Fruit fly (Drosophila melanogaster) whole organism, pupa: ENCODE measurements around the gene Chd64.

Experiments used
- CG14655 ChIP-seq: fragments of 200-800 bp; sonication (Bioruptor generic); optimal IDR thresholded peaks from 3 replicates; lab custom pipeline; 2017; ENCODE audit warnings: mild to moderate bottlenecking, missing biosample characterization, missing genetic modification reagents, missing genetic modification characterization
- CG17806 ChIP-seq: fragments of 200-800 bp; sonication (Bioruptor generic); optimal IDR thresholded peaks from 2 replicates; lab custom pipeline; 2018; ENCODE audit warnings: missing biosample characterization, mild to moderate bottlenecking, missing genetic modification characterization, moderate library complexity
- CG4496 ChIP-seq: fragments of 200-800 bp; sonication (Bioruptor generic); IDR thresholded peaks from 3 replicates; pipeline ENCODE4 v1.3.6; 2022; ENCODE audit warnings: missing biosample characterization, missing genetic modification characterization
- CG8159 ChIP-seq: fragments of 200-800 bp; sonication (Bioruptor generic); optimal IDR thresholded peaks from 3 replicates; lab custom pipeline; 2018; ENCODE audit warnings: missing biosample characterization, mild to moderate bottlenecking, missing genetic modification characterization, moderate library complexity
- CG9948 ChIP-seq: fragments of 200-800 bp; sonication (Bioruptor generic); optimal IDR thresholded peaks from 2 replicates; lab custom pipeline; 2018; ENCODE audit warnings: missing biosample characterization, mild to moderate bottlenecking, missing genetic modification characterization, moderate library complexity
- Ets98B ChIP-seq: fragments of 200-800 bp; sonication (Bioruptor generic); IDR thresholded peaks from 2 replicates; pipeline ENCODE4 v1.3.6; 2022; ENCODE audit warnings: missing biosample characterization, missing genetic modification characterization
- Pif1A ChIP-seq: fragments of 200-800 bp; sonication (Bioruptor generic); optimal IDR thresholded peaks from 3 replicates; lab custom pipeline; 2016; ENCODE audit warnings: missing biosample characterization, missing genetic modification characterization
- Snoo ChIP-seq: fragments of 200-800 bp; sonication (Bioruptor generic); optimal IDR thresholded peaks from 3 replicates; lab custom pipeline; 2017; ENCODE audit warnings: missing biosample characterization, mild to moderate bottlenecking, missing genetic modification characterization, inconsistent platforms
- fd96Ca ChIP-seq: fragments of 200-800 bp; sonication (Bioruptor generic); IDR thresholded peaks from 3 replicates; pipeline ENCODE4 v1.3.6; 2022; ENCODE audit warnings: missing biosample characterization, missing genetic modification characterization
- rn ChIP-seq: fragments of 200-800 bp; sonication (Bioruptor generic); IDR thresholded peaks from 2 replicates; pipeline ENCODE4 v1.3.6; 2022; ENCODE audit warnings: missing biosample characterization, missing genetic modification characterization

- TF ChIP-seq rn (GFP tag; lab: Robert Waterston, UW) = no peak
- no peak for TF ChIP-seq Snoo (tag; lab: Kevin White, UChicago)
- no peak for TF ChIP-seq Ets98B (GFP tag; lab: Robert Waterston, UW)
- TF ChIP-seq CG17806 = no peak
- TF ChIP-seq CG8159 (tag; lab: Kevin White, UChicago) = no peak
- no peak for TF ChIP-seq CG4496 (GFP tag; lab: Robert Waterston, UW)
- TF ChIP-seq Pif1A = no peak
- TF ChIP-seq CG9948 = no peak
- no peak for TF ChIP-seq CG14655 (GFP tag; lab: Kevin White, UChicago)
- no peak for TF ChIP-seq fd96Ca (GFP tag; lab: Robert Waterston, UW)
Measured at dm6 chr3L:4157852-4158251, 35.7 kb upstream of the Chd64 start.
